Fruit fly (Drosophila melanogaster): ENCODE data around the gene Men-b.

Men-b gene

DNA sequence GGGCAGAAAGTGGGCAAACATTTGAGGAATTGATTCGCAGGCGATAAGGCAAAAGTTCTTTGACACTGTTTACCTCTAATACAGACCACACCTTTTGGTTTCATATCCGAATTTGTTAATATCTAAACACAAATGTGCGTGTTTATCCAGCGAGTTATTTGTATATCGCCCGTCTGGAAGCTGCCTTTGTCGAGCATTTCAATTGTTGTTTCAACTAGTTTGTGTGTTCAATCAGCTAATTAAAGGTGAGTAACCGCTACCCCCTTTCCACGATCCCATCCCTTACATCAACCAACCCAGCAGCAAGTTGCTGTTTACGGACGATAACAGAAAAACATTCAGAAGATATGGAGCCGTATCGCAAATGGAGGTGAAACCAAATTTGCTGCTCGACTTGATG lies 20.1 kb upstream of the Men-b start (continued):
- no peak for TF ChIP-seq CG13287 (GFP tag; IDR thresholded peaks at IDR 0.05; ENCODE audit: partially characterized antibody)
- no peak for TF ChIP-seq zfh1 (GFP tag; IDR thresholded peaks at IDR 0.05)
- no peak for TF ChIP-seq Aef1 (GFP tag; IDR thresholded peaks at IDR 0.05)
- no peak for TF ChIP-seq CG9609 (GFP tag; optimal IDR thresholded peaks at IDR 0.05)
- peak; percentile 19 for TF ChIP-seq CG31365 (tag; optimal IDR thresholded peaks at IDR 0.05)
- peak; percentile 22 for TF ChIP-seq dmrt99B (tag; optimal IDR thresholded peaks at IDR 0.05)
- peak; percentile 15 for TF ChIP-seq CG1792 (GFP tag; optimal IDR thresholded peaks at IDR 0.05)
- no peak for TF ChIP-seq klu (GFP tag; IDR thresholded peaks at IDR 0.05)
- TF ChIP-seq B-H1 (GFP tag; IDR thresholded peaks at IDR 0.05), result no peak
- peak; percentile 41 for TF ChIP-seq CG9817 (tag; optimal IDR thresholded peaks at IDR 0.05)
- no peak for TF ChIP-seq NC2β (GFP tag; optimal IDR thresholded peaks at IDR 0.05)
- TF ChIP-seq lilli (GFP tag; optimal IDR thresholded peaks at IDR 0.05), result peak; percentile 25
- peak; percentile 49 for TF ChIP-seq CG6683 (GFP tag; optimal IDR thresholded peaks at IDR 0.05)
- no peak for TF ChIP-seq CG5245 (GFP tag; optimal IDR thresholded peaks at IDR 0.05)
- TF ChIP-seq CG3995 (GFP tag; optimal IDR thresholded peaks at IDR 0.05), result no peak
- TF ChIP-seq CG18011 (GFP tag; optimal IDR thresholded peaks at IDR 0.05), result peak; percentile 24
- peak; percentile 53 for TF ChIP-seq CG9932 (GFP tag; IDR thresholded peaks at IDR 0.05)
- peak; percentile 85 for TF ChIP-seq CG18599 (GFP tag; optimal IDR thresholded peaks at IDR 0.05)
- TF ChIP-seq slp2 (GFP tag; optimal IDR thresholded peaks at IDR 0.05), result no peak
- peak; percentile 57 for TF ChIP-seq CG13894 (tag; optimal IDR thresholded peaks at IDR 0.05)
- TF ChIP-seq trem (tag; optimal IDR thresholded peaks at IDR 0.05), result no peak
- no peak for TF ChIP-seq CG2116 (GFP tag; optimal IDR thresholded peaks at IDR 0.05)
- no peak for TF ChIP-seq CG4424 (GFP tag; optimal IDR thresholded peaks at IDR 0.05)
- no peak for TF ChIP-seq CG8359 (GFP tag; optimal IDR thresholded peaks at IDR 0.05; ENCODE audit: borderline replicate concordance)
- TF ChIP-seq crol (GFP tag; IDR thresholded peaks at IDR 0.05), result no peak
- TF ChIP-seq CG18619 (GFP tag; optimal IDR thresholded peaks at IDR 0.05), result peak; percentile 43
- TF ChIP-seq dan (GFP tag; IDR thresholded peaks at IDR 0.05), result no peak
- no peak for TF ChIP-seq ken (GFP tag; IDR thresholded peaks at IDR 0.05)
- no peak for TF ChIP-seq ara (GFP tag; IDR thresholded peaks at IDR 0.05)
- TF ChIP-seq CG6765 (GFP tag; optimal IDR thresholded peaks at IDR 0.05), result peak; percentile 73
- no peak for TF ChIP-seq dmrt11E (tag; optimal IDR thresholded peaks at IDR 0.05)
- no peak for TF ChIP-seq Six4 (GFP tag; optimal IDR thresholded peaks at IDR 0.05)
- TF ChIP-seq CG2678 (tag; optimal IDR thresholded peaks at IDR 0.05), result peak; percentile 66
- no peak for TF ChIP-seq pum (GFP tag; optimal IDR thresholded peaks at IDR 0.05)
- TF ChIP-seq D (optimal IDR thresholded peaks at IDR 0.05), result no peak
- no peak for TF ChIP-seq D (GFP tag; optimal IDR thresholded peaks at IDR 0.05)
- TF ChIP-seq ssp (GFP tag; IDR thresholded peaks at IDR 0.05), result no peak
- no peak for TF ChIP-seq pita (GFP tag; optimal IDR thresholded peaks at IDR 0.05)
- no peak for TF ChIP-seq CG8290 (GFP tag; optimal IDR thresholded peaks at IDR 0.05)
- TF ChIP-seq CG8290 (tag; optimal IDR thresholded peaks at IDR 0.05), result peak in 1 of 2 experiments; percentile 93
- no peak for TF ChIP-seq disco-r (GFP tag; optimal IDR thresholded peaks at IDR 0.05)
- no peak for TF ChIP-seq CG30020 (tag; optimal IDR thresholded peaks at IDR 0.05)
- TF ChIP-seq CG31224 (GFP tag; IDR thresholded peaks at IDR 0.05), result peak; percentile 23; the same call in 1 of the 2 replicates
- TF ChIP-seq CG15696 (tag; optimal IDR thresholded peaks at IDR 0.05), result no peak
- TF ChIP-seq CG30431 (GFP tag; optimal IDR thresholded peaks at IDR 0.05), result no peak
- no peak for TF ChIP-seq sc (optimal IDR thresholded peaks at IDR 0.05)
- no peak for TF ChIP-seq sc (GFP tag; optimal IDR thresholded peaks at IDR 0.05)
- TF ChIP-seq CG10366 (GFP tag; IDR thresholded peaks at IDR 0.05), result no peak
- no peak for TF ChIP-seq slou (GFP tag; optimal IDR thresholded peaks at IDR 0.05)
- no peak for TF ChIP-seq HLH4C (GFP tag; IDR thresholded peaks at IDR 0.05; ENCODE audit: partially characterized antibody)
- no peak for TF ChIP-seq CG15479 (GFP tag; optimal IDR thresholded peaks at IDR 0.05)
- peak; percentile 30 for TF ChIP-seq CG9727 (GFP tag; optimal IDR thresholded peaks at IDR 0.05)
- no peak for TF ChIP-seq E2f1 (GFP tag; IDR thresholded peaks at IDR 0.05)

Measured in whole organism, embryonic.